Worm (Caenorhabditis elegans): ENCODE data around the gene T19H5.6.

The T19H5.6 gene

DNA sequence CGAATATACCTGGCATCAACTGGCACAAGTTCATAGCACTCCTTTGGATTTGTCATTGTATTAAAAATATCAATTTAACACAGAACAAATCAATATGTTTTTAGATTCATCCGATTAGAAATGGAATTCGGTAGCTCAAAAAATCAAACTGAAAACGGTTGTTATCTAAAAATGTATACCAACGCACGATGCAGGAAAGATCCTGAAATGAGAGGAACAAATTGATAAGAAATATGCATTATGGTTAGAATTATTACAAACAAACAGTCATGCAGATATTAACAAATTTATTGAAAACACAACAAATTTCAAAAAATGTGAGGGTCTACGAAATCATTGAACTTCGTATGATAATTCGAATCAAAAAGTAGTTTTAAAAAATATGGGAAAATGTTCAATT lies at the start of gene T19H5.6:
TSS of gene T19H5.6 (minus strand) at position 195 of the 400 bp plus-strand sequence.
- TF ChIP-seq fkh-6 (tag; optimal IDR thresholded peaks at IDR 0.05) (no peak), elt-2 (tag; optimal IDR thresholded peaks at IDR 0.05) (peak; percentile 4)

DNA sequence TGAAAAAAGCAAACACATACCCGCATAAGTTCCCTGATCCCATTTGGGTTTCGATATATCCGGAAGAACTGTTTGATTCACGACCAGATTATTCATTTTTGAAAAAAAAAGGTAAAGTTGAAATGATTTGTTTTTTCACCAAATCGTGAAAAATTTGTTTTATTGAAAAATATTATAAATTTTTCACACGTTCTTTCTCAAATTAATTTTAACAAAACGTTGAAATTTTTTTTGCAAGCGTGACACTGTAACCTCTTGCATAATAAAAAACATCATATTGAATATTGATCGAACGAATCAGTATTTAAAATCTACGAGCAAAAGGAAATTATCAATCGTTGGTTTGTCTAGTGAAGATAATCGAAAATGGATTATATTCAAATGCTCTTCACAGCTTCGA lies 48.8 kb upstream of the T19H5.6 start, which contains the start of the genes sfxn-1.1 and AH6.3:
TSS of gene sfxn-1.1 (minus strand) at position 101 of the 400 bp plus-strand sequence.
TSS of gene AH6.3 (plus strand) at position 275 of the 400 bp plus-strand sequence.
- TF ChIP-seq pha-2 (tag; optimal IDR thresholded peaks at IDR 0.05) (no peak), ama-1 (optimal IDR thresholded peaks at IDR 0.05) (no peak), pros-1 (tag; optimal IDR thresholded peaks at IDR 0.05) (no peak), sdc-2 (tag; optimal IDR thresholded peaks at IDR 0.05) (no peak), pqm-1 (tag; optimal IDR thresholded peaks at IDR 0.05) (no peak), unc-3 (GFP tag; conservative IDR thresholded peaks at IDR 0.05) (no peak), unc-3 (tag; optimal IDR thresholded peaks at IDR 0.05) (no peak), ceh-48 (tag; optimal IDR thresholded peaks at IDR 0.05) (no peak), unc-42 (tag; optimal IDR thresholded peaks at IDR 0.05) (no peak), che-1 (tag; optimal IDR thresholded peaks at IDR 0.05) (no peak), tbx-7 (tag; optimal IDR thresholded peaks at IDR 0.05) (no peak), ceh-24 (tag; optimal IDR thresholded peaks at IDR 0.05) (no peak), Y22D7AL.16 (tag; optimal IDR thresholded peaks at IDR 0.05) (no peak), madf-2 (tag; optimal IDR thresholded peaks at IDR 0.05) (no peak), syd-9 (tag; optimal IDR thresholded peaks at IDR 0.05) (no peak), dve-1 (tag; optimal IDR thresholded peaks at IDR 0.05) (no peak), K02D7.2 (tag; optimal IDR thresholded peaks at IDR 0.05) (no peak), ceh-18 (tag; optimal IDR thresholded peaks at IDR 0.05) (no peak)

DNA sequence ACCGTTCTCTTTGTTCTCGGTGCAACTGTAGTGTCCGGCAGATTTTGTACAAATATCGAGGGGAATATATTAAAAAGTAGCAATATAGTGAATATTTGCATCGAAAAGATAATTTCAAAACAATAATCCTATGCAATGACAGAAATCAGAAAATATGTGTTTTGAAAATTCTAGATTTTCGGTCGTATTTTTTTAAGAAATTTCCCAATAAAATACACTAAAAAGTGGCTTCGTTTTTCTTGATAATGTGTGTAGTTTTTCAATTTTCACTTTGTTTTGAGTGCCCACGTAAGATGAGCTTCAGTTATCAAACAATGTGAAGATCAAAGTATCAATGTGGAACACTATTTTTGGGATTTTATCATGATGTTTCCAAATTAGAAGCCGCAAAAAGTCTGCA lies 46.8 kb upstream of the T19H5.6 start, which contains the start of gene gcy-1:
TSS of gene gcy-1 (minus strand) at position 101 of the 400 bp plus-strand sequence.
- TF ChIP-seq dve-1 (tag; optimal IDR thresholded peaks at IDR 0.05) (no peak), mec-3 (tag; optimal IDR thresholded peaks at IDR 0.05; ENCODE audit: borderline replicate concordance) (no peak), tbx-2 (tag; optimal IDR thresholded peaks at IDR 0.05) (no peak), ets-4 (tag; optimal IDR thresholded peaks at IDR 0.05) (no peak), ahr-1 (tag; optimal IDR thresholded peaks at IDR 0.05) (no peak), pha-2 (tag; optimal IDR thresholded peaks at IDR 0.05) (no peak), pat-9 (tag; optimal IDR thresholded peaks at IDR 0.05) (no peak), elt-4 (tag; optimal IDR thresholded peaks at IDR 0.05) (no peak)

DNA sequence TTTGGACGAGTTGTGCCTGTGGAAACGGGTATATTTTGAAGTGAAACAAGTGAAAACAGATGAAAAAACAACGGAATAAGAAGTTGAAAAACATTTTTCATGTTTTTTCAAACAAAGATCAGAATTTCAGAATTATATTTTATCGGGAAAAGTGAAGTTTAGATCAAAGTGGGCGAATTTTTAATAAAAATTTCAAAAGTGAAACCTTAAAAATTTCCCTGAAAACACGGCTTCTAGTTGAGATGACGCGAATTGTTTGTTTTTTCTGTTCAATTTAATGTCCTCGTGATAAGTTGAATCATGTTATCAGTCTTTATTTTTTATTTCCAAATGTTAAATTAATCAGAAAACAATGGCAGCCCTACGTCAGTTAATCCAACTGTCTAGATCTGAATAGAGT lies 37.2 kb upstream of the T19H5.6 start, which contains the start of gene gcy-3:
TSS of gene gcy-3 (minus strand) at position 101 of the 400 bp plus-strand sequence.
- TF ChIP-seq ets-4 (tag; optimal IDR thresholded peaks at IDR 0.05) (no peak), pax-1 (tag; optimal IDR thresholded peaks at IDR 0.05) (no peak), C38D4.7 (GFP tag; optimal IDR thresholded peaks at IDR 0.05) (no peak), nhr-232 (tag; optimal IDR thresholded peaks at IDR 0.05) (no peak), Y22D7AL.16 (tag; optimal IDR thresholded peaks at IDR 0.05) (no peak), pros-1 (tag; optimal IDR thresholded peaks at IDR 0.05) (no peak), ama-1 (optimal IDR thresholded peaks at IDR 0.05) (no peak), ceh-9 (tag; optimal IDR thresholded peaks at IDR 0.05) (no peak)

DNA sequence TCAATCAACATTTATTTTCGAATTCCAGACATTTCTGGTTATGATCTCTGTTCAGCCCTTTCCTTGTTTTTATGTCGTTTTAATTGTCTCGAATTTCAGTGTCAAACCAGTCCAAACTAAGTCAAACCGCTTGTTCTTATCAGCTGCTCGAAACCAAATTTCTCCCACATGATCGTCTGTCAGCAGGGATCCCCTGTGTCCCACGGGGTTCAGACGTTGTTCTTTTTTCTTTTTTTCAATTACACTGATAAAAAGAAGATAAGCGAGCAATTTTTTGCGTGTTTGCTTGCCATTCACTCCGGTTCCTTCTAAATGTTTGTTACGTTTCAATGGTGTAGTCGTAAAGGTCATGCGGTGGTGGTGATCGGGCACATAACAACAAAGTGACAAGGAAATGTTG lies 31.9 kb upstream of the T19H5.6 start:
- no peak for TF ChIP-seq che-1 (tag; optimal IDR thresholded peaks at IDR 0.05)
- no peak for TF ChIP-seq ceh-2 (tag; optimal IDR thresholded peaks at IDR 0.05)
- TF ChIP-seq sox-2 (GFP tag; IDR thresholded peaks at IDR 0.05) = no peak
- no peak for TF ChIP-seq K09A11.1 (tag; optimal IDR thresholded peaks at IDR 0.05; ENCODE audit: insufficient read depth)
- TF ChIP-seq ceh-18 (tag; optimal IDR thresholded peaks at IDR 0.05) = no peak
- TF ChIP-seq unc-42 (tag; optimal IDR thresholded peaks at IDR 0.05) = no peak
- no peak for TF ChIP-seq fkh-6 (tag; optimal IDR thresholded peaks at IDR 0.05)
- no peak for TF ChIP-seq unc-3 (GFP tag; conservative IDR thresholded peaks at IDR 0.05)
- no peak for TF ChIP-seq unc-3 (tag; optimal IDR thresholded peaks at IDR 0.05)
- no peak for TF ChIP-seq ahr-1 (tag; optimal IDR thresholded peaks at IDR 0.05)
- no peak for TF ChIP-seq fax-1 (tag; optimal IDR thresholded peaks at IDR 0.05)
